Worm (Caenorhabditis elegans) whole organism, late embryonic: Measurements from ENCODE around the gene str-38.

ENCODE experiments used
- C08G9.2 ChIP-seq: sonication (generic microtip); optimal IDR thresholded peaks from 2 replicates; lab custom pipeline; 2016; ENCODE audit warnings: mild to moderate bottlenecking, missing genetic modification characterization, moderate library complexity, missing compliant biosample characterization
- F13H6.1 ChIP-seq: sonication (generic microtip); optimal IDR thresholded peaks from 2 replicates; lab custom pipeline; 2016; ENCODE audit warnings: missing genetic modification characterization, missing compliant biosample characterization
- ama-1 ChIP-seq: fragments of 150-350 bp; optimal IDR thresholded peaks from 2 replicates; lab custom pipeline; 2014
- elt-2 ChIP-seq: sonication (generic microtip); optimal IDR thresholded peaks from 2 replicates; lab custom pipeline; 2016; ENCODE audit warnings: missing genetic modification reagents, missing genetic modification characterization, missing compliant biosample characterization
- fkh-10 ChIP-seq: fragments of 150-350 bp; optimal IDR thresholded peaks from 2 replicates; lab custom pipeline; 2014; ENCODE audit warnings: missing biosample characterization, missing genetic modification reagents, missing genetic modification characterization
- nfya-1 ChIP-seq: sonication (generic microtip); optimal IDR thresholded peaks from 2 replicates; lab custom pipeline; 2017; ENCODE audit warnings: missing genetic modification characterization, mild to moderate bottlenecking, missing compliant biosample characterization, antibody characterized with exemption, moderate library complexity
- nhr-11 ChIP-seq: fragments of 150-350 bp; optimal IDR thresholded peaks from 2 replicates; lab custom pipeline; 2014; ENCODE audit warnings: missing biosample characterization, missing genetic modification characterization
- odd-2 ChIP-seq: sonication (generic microtip); optimal IDR thresholded peaks from 2 replicates; lab custom pipeline; 2017; ENCODE audit warnings: antibody characterized with exemption, mild to moderate bottlenecking, missing genetic modification characterization, missing compliant biosample characterization
- pag-3 ChIP-seq: sonication (generic microtip); optimal IDR thresholded peaks from 2 replicates; lab custom pipeline; 2016; ENCODE audit warnings: missing compliant biosample characterization, missing genetic modification characterization, borderline replicate concordance
- pqm-1 ChIP-seq: sonication (generic microtip); optimal IDR thresholded peaks from 2 replicates; lab custom pipeline; 2016; ENCODE audit warnings: missing genetic modification characterization, missing compliant biosample characterization
- sox-2 ChIP-seq: fragments of 200-800 bp; sonication (Bioruptor generic); IDR thresholded peaks from 2 replicates; pipeline ENCODE4 v1.3.6; 2022; ENCODE audit warnings: missing genetic modification reagents, missing genetic modification characterization, missing compliant biosample characterization
- sox-4 ChIP-seq: sonication (generic microtip); optimal IDR thresholded peaks from 2 replicates; lab custom pipeline; 2017; ENCODE audit warnings: mild to moderate bottlenecking, missing genetic modification characterization, inconsistent platforms, missing compliant biosample characterization
- tbx-2 ChIP-seq: sonication (generic microtip); optimal IDR thresholded peaks from 2 replicates; lab custom pipeline; 2016; ENCODE audit warnings: missing genetic modification characterization, missing compliant biosample characterization
- zip-5 ChIP-seq: sonication (generic microtip); optimal IDR thresholded peaks from 2 replicates; lab custom pipeline; 2016; ENCODE audit warnings: missing genetic modification characterization, missing compliant biosample characterization

DNA sequence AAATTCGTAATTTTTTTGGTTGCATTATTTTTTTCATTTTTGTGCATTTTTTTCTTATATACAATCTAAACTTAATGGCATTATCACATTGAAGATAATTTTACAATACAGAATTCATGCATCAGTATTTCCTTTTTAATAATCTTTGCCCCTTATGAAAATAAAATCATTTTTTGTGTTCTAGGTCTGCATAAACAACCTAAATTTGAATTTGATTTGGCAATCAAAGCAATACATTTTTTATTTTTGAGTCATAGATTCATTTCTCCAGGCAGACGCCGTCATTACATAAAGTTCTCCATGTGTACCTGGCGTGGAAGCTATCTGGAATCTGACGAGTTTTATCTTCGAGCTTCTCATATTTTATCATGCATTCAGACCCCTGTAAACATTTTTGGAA lies 10.2 kb downstream of the str-38 start, which contains the start of gene srh-140:
- TF ChIP-seq sox-4 (tag; lab: Kevin White, UChicago), result no peak
- no peak for TF ChIP-seq elt-2 (tag; lab: Kevin White, UChicago)
- no peak for TF ChIP-seq C08G9.2
- no peak for TF ChIP-seq sox-2
- no peak for TF ChIP-seq ama-1
- no peak for TF ChIP-seq zip-5 (tag; lab: Kevin White, UChicago)
- no peak for TF ChIP-seq fkh-10 (GFP tag; lab: Kevin White, UChicago)
- TF ChIP-seq nhr-11, result no peak
- no peak for TF ChIP-seq F13H6.1 (tag; lab: Kevin White, UChicago)
- no peak for TF ChIP-seq odd-2 (tag; lab: Kevin White, UChicago)
- TF ChIP-seq pag-3 (tag; lab: Kevin White, UChicago), result no peak
- TF ChIP-seq tbx-2, result no peak
- TF ChIP-seq nfya-1 (tag; lab: Kevin White, UChicago), result no peak
- TF ChIP-seq pqm-1, result no peak
